Fruit fly (Drosophila melanogaster) whole organism, embryonic: ENCODE results near the gene CG5265.

Experiments used
- Adf1 ChIP-seq: fragments of 200-800 bp; sonication (Bioruptor generic); IDR thresholded peaks from 2 replicates; pipeline ENCODE4 v1.3.6; 2022; ENCODE audit warnings: missing biosample characterization, missing genetic modification characterization
- Asciz ChIP-seq: fragments of 200-800 bp; sonication (Bioruptor generic); optimal IDR thresholded peaks from 2 replicates; lab custom pipeline; 2017; ENCODE audit warnings: missing biosample characterization, mild to moderate bottlenecking, missing genetic modification characterization, missing genetic modification reagents
- Awh ChIP-seq: fragments of 200-800 bp; sonication (Bioruptor generic); IDR thresholded peaks from 2 replicates; pipeline ENCODE4, ENCODE4 v1.3.6; 2022; ENCODE audit warnings: missing biosample characterization, missing genetic modification characterization
- C15 ChIP-seq: fragments of 200-800 bp; sonication (Bioruptor generic); IDR thresholded peaks from 3 replicates; pipeline ENCODE4 v1.3.6; 2022; ENCODE audit warnings: missing biosample characterization, missing genetic modification characterization
- CG10321 ChIP-seq: fragments of 200-800 bp; sonication (Bioruptor generic); IDR thresholded peaks from 2 replicates; pipeline ENCODE4 v1.3.6; 2022; ENCODE audit warnings: missing biosample characterization, missing genetic modification characterization
- CG13424 ChIP-seq: fragments of 200-800 bp; sonication (Bioruptor generic); optimal IDR thresholded peaks from 2 replicates; lab custom pipeline; 2019; ENCODE audit warnings: missing biosample characterization, mild to moderate bottlenecking, missing genetic modification characterization, moderate library complexity
- CG16779 ChIP-seq: fragments of 200-800 bp; sonication (Bioruptor generic); IDR thresholded peaks from 2 replicates; pipeline ENCODE4 v1.3.6; 2022; ENCODE audit warnings: missing biosample characterization, missing genetic modification characterization
- CG16813 ChIP-seq: fragments of 200-800 bp; sonication (Bioruptor generic); IDR thresholded peaks from 3 replicates; pipeline ENCODE4 v1.3.6; 2022; ENCODE audit warnings: missing biosample characterization, missing genetic modification characterization; ENCODE audit not compliant: partially characterized antibody
- CG17361 ChIP-seq: fragments of 200-800 bp; sonication (Bioruptor generic); IDR thresholded peaks from 3 replicates; pipeline ENCODE4 v1.3.6; 2022; ENCODE audit warnings: missing biosample characterization, missing genetic modification characterization
- CG17568 ChIP-seq: fragments of 200-800 bp; sonication (Bioruptor generic); optimal IDR thresholded peaks from 2 replicates; lab custom pipeline; 2018; ENCODE audit warnings: missing biosample characterization, mild to moderate bottlenecking, missing genetic modification characterization, moderate library complexity
- CG1792 ChIP-seq: fragments of 200-800 bp; sonication (Bioruptor generic); optimal IDR thresholded peaks from 2 replicates; lab custom pipeline; 2016; ENCODE audit warnings: missing biosample characterization, missing genetic modification characterization
- CG2678 ChIP-seq: fragments of 200-800 bp; sonication (Bioruptor generic); optimal IDR thresholded peaks from 3 replicates; lab custom pipeline; 2019; ENCODE audit warnings: missing biosample characterization, mild to moderate bottlenecking, missing genetic modification characterization, moderate library complexity
- CG34224 ChIP-seq: fragments of 200-800 bp; sonication (Bioruptor generic); IDR thresholded peaks from 3 replicates; pipeline ENCODE4 v1.3.6; 2022; ENCODE audit warnings: missing biosample characterization, missing genetic modification characterization; ENCODE audit not compliant: partially characterized antibody
- CG4424 ChIP-seq: fragments of 200-800 bp; sonication (Bioruptor generic); optimal IDR thresholded peaks from 3 replicates; lab custom pipeline; 2016; ENCODE audit warnings: missing biosample characterization, missing genetic modification characterization
- CG6175 ChIP-seq: fragments of 200-800 bp; sonication (Bioruptor generic); IDR thresholded peaks from 3 replicates; pipeline ENCODE4 v1.3.6; 2022; ENCODE audit warnings: missing biosample characterization, missing genetic modification characterization
- CG7839 ChIP-seq: fragments of 200-800 bp; sonication (Bioruptor generic); optimal IDR thresholded peaks from 3 replicates; lab custom pipeline; 2018; ENCODE audit warnings: missing biosample characterization, mild to moderate bottlenecking, missing genetic modification characterization, moderate library complexity
- D19A ChIP-seq: fragments of 200-800 bp; optimal IDR thresholded peaks from 3 replicates; lab custom pipeline; 2019; ENCODE audit warnings: missing biosample characterization, mild to moderate bottlenecking, missing genetic modification characterization, moderate library complexity
- Dek ChIP-seq: fragments of 200-800 bp; sonication (Bioruptor generic); optimal IDR thresholded peaks from 3 replicates; lab custom pipeline; 2019; ENCODE audit warnings: missing biosample characterization, mild to moderate bottlenecking, missing genetic modification characterization, moderate library complexity
- Doc3 ChIP-seq: fragments of 200-800 bp; sonication (Bioruptor generic); IDR thresholded peaks from 3 replicates; pipeline ENCODE4 v1.3.6; 2022; ENCODE audit warnings: missing biosample characterization, missing genetic modification characterization; ENCODE audit not compliant: partially characterized antibody
- HLH4C ChIP-seq: fragments of 200-800 bp; sonication (Bioruptor generic); IDR thresholded peaks from 3 replicates; pipeline ENCODE4 v1.3.6; 2022; ENCODE audit warnings: missing biosample characterization, missing genetic modification characterization; ENCODE audit not compliant: partially characterized antibody
- Hey ChIP-seq: fragments of 200-800 bp; sonication (Bioruptor generic); optimal IDR thresholded peaks from 3 replicates; lab custom pipeline; 2018; ENCODE audit warnings: missing biosample characterization, mild to moderate bottlenecking, missing genetic modification characterization
- Hr51 ChIP-seq, 2 experiments: fragments of 200-800 bp; sonication (Bioruptor generic); optimal IDR thresholded peaks; 2 replicates in 1 of 2; 3 replicates in 1 of 2; lab custom pipeline; 2016 to 2018; ENCODE audit warnings: missing biosample characterization in 2 of 2, missing genetic modification characterization in 2 of 2, mild to moderate bottlenecking in 1 of 2, moderate library complexity in 1 of 2
- Hr78 ChIP-seq, 2 experiments: fragments of 200-800 bp in 1 of 2; fragments of >200 bp in 1 of 2; sonication (Bioruptor generic) in 1 of 2; optimal IDR thresholded peaks; 2 replicates each; lab custom pipeline; 2017 to 2019; ENCODE audit warnings: missing biosample characterization in 2 of 2, missing genetic modification characterization in 2 of 2, mild to moderate bottlenecking in 1 of 2, moderate library complexity in 1 of 2
- Lpt ChIP-seq: fragments of >200 bp; optimal IDR thresholded peaks from 2 replicates; lab custom pipeline; 2018; ENCODE audit warnings: missing biosample characterization, missing genetic modification characterization
- Myb ChIP-seq: fragments of 200-800 bp; sonication (Bioruptor generic); optimal IDR thresholded peaks from 2 replicates; lab custom pipeline; 2016; ENCODE audit warnings: missing biosample characterization, missing genetic modification characterization
- NK7.1 ChIP-seq: fragments of 200-800 bp; sonication (Bioruptor generic); optimal IDR thresholded peaks from 3 replicates; lab custom pipeline; 2016; ENCODE audit warnings: missing biosample characterization, missing genetic modification characterization
- PHDP ChIP-seq: fragments of 200-800 bp; sonication (Bioruptor generic); optimal IDR thresholded peaks from 3 replicates; lab custom pipeline; 2018; ENCODE audit warnings: missing biosample characterization, mild to moderate bottlenecking, missing genetic modification characterization, moderate library complexity
- Sox100B ChIP-seq: fragments of 200-800 bp; sonication (Bioruptor generic); optimal IDR thresholded peaks from 3 replicates; lab custom pipeline; 2018; ENCODE audit warnings: missing biosample characterization, mild to moderate bottlenecking, missing genetic modification characterization
- Spps ChIP-seq: fragments of 200-800 bp; sonication (Bioruptor generic); optimal IDR thresholded peaks from 2 replicates; lab custom pipeline; 2018; ENCODE audit warnings: missing biosample characterization, mild to moderate bottlenecking, missing genetic modification characterization
- Sry-δ ChIP-seq: fragments of 200-800 bp; sonication (Bioruptor generic); optimal IDR thresholded peaks from 2 replicates; lab custom pipeline; 2016; ENCODE audit warnings: missing biosample characterization, missing genetic modification characterization
- Taf1 ChIP-seq: fragments of 200-800 bp; sonication (Bioruptor generic); IDR thresholded peaks from 2 replicates; pipeline ENCODE4 v1.3.6; 2022; ENCODE audit warnings: missing biosample characterization, missing genetic modification characterization
- bab2 ChIP-seq: fragments of 200-800 bp; sonication (Bioruptor generic); optimal IDR thresholded peaks from 2 replicates; lab custom pipeline; 2016; ENCODE audit warnings: missing biosample characterization, missing genetic modification characterization
- bowl ChIP-seq: fragments of 200-800 bp; sonication (Bioruptor generic); IDR thresholded peaks from 2 replicates; pipeline ENCODE4 v1.3.6; 2022; ENCODE audit warnings: missing biosample characterization, missing genetic modification characterization
- cad ChIP-seq: fragments of >200 bp; optimal IDR thresholded peaks from 2 replicates; lab custom pipeline; 2017; ENCODE audit warnings: missing biosample characterization, missing genetic modification characterization
- cg ChIP-seq: fragments of 200-800 bp; sonication (Bioruptor generic); optimal IDR thresholded peaks from 3 replicates; lab custom pipeline; 2019; ENCODE audit warnings: missing biosample characterization, mild to moderate bottlenecking, missing genetic modification characterization, moderate library complexity
- chinmo ChIP-seq: fragments of 200-800 bp; sonication (Bioruptor generic); IDR thresholded peaks from 4 replicates; pipeline ENCODE4 v1.3.6; 2022; ENCODE audit warnings: missing biosample characterization, missing genetic modification characterization; ENCODE audit not compliant: partially characterized antibody
- dmrt99B ChIP-seq: fragments of 200-800 bp; sonication (Bioruptor generic); optimal IDR thresholded peaks from 2 replicates; lab custom pipeline; 2018; ENCODE audit warnings: missing biosample characterization, mild to moderate bottlenecking, missing genetic modification characterization, moderate library complexity
- gce ChIP-seq: fragments of 200-800 bp; sonication (Bioruptor generic); IDR thresholded peaks from 3 replicates; pipeline ENCODE4 v1.3.6; 2022; ENCODE audit warnings: missing biosample characterization, missing genetic modification characterization
- gcm ChIP-seq: fragments of 200-800 bp; sonication (Bioruptor generic); optimal IDR thresholded peaks from 2 replicates; lab custom pipeline; 2019; ENCODE audit warnings: missing biosample characterization, mild to moderate bottlenecking, missing genetic modification characterization, moderate library complexity
- knrl ChIP-seq: fragments of 200-800 bp; sonication (Bioruptor generic); IDR thresholded peaks from 3 replicates; pipeline ENCODE4 v1.3.6; 2022; ENCODE audit warnings: missing biosample characterization, missing genetic modification characterization; ENCODE audit not compliant: partially characterized antibody
- mirr ChIP-seq: fragments of 200-800 bp; sonication (Bioruptor generic); optimal IDR thresholded peaks from 3 replicates; lab custom pipeline; 2018; ENCODE audit warnings: missing biosample characterization, mild to moderate bottlenecking, missing genetic modification characterization
- nau ChIP-seq: fragments of 200-800 bp; sonication (Bioruptor generic); optimal IDR thresholded peaks from 3 replicates; lab custom pipeline; 2017; ENCODE audit warnings: missing biosample characterization, mild to moderate bottlenecking, missing genetic modification characterization, missing genetic modification reagents
- nerfin-1 ChIP-seq: fragments of 200-800 bp; sonication (Bioruptor generic); optimal IDR thresholded peaks from 3 replicates; lab custom pipeline; 2019; ENCODE audit warnings: missing biosample characterization, mild to moderate bottlenecking, missing genetic modification characterization, moderate library complexity
- nerfin-2 ChIP-seq: fragments of 200-800 bp; sonication (Bioruptor generic); IDR thresholded peaks from 2 replicates; pipeline ENCODE4 v1.3.6; 2022; ENCODE audit warnings: missing biosample characterization, missing genetic modification characterization; ENCODE audit not compliant: partially characterized antibody
- otp ChIP-seq: fragments of 200-800 bp; sonication (Bioruptor generic); IDR thresholded peaks from 3 replicates; pipeline ENCODE4, ENCODE4 v1.3.6; 2022; ENCODE audit warnings: missing biosample characterization, missing genetic modification characterization
- peb ChIP-seq: fragments of 200-800 bp; sonication (Bioruptor generic); IDR thresholded peaks from 2 replicates; pipeline ENCODE4 v1.3.6; 2022; ENCODE audit warnings: missing biosample characterization, missing genetic modification characterization
- rib ChIP-seq: fragments of 200-800 bp; sonication (Bioruptor generic); IDR thresholded peaks from 2 replicates; pipeline ENCODE4 v1.3.6; 2022; ENCODE audit warnings: missing biosample characterization, missing genetic modification characterization
- tll ChIP-seq, 2 experiments: fragments of 200-800 bp in 1 of 2; fragments of >200 bp in 1 of 2; sonication (Bioruptor generic) in 1 of 2; optimal IDR thresholded peaks; 2 replicates each; lab custom pipeline; 2017 to 2019; ENCODE audit warnings: missing biosample characterization in 2 of 2, missing genetic modification characterization in 2 of 2, mild to moderate bottlenecking in 1 of 2, moderate library complexity in 1 of 2
- twi ChIP-seq: fragments of 200-800 bp; optimal IDR thresholded peaks from 2 replicates; lab custom pipeline; 2019; ENCODE audit warnings: missing biosample characterization, mild to moderate bottlenecking, missing genetic modification characterization, moderate library complexity

The CG5265 gene

DNA sequence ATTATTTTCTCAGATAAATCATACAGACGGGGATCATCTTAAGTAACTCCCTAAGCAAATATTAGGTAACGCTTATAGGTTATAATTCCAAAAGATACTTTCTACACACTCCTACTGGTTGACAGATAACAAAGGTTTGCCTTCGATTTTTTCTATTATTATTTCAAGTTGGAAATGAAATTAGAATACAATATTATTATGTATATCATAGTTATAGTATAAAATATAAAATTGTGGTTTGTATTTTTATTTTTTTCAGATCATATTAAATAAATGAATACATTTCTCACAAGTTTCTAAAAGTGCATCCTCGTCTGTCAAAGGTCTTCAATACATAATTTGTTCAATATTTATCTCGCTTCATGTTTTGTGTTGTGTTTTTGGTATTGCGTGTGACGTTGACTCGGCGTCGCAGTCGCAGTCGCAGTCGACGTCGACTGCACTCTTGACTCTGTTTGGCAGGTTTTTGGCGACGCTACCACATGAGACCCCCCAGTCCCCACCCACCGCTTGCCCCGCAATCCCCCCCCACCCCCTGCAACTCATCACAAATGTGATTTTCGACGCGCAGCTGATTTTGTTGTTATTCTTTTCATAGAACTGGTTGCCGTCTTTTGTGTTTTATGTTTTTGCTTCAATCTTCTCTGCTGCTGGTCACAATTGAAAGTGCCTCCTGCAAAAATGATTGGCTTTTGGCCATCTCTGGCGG is 15.8 kb upstream of the CG5265 start:
- TF ChIP-seq bowl (GFP tag; lab: Robert Waterston, UW) (no peak), Hr78 (GFP tag; optimal IDR thresholded peaks at IDR 0.05; lab: Kevin White, UChicago) (no peak), HLH4C (GFP tag; lab: Robert Waterston, UW) (no peak), twi (tag; lab: Kevin White, UChicago) (no peak), rib (GFP tag; lab: Robert Waterston, UW) (peak; percentile 24; the same call in 1 of the 2 replicates), CG4424 (GFP tag; lab: Kevin White, UChicago) (no peak), Myb (GFP tag; lab: Kevin White, UChicago) (no peak), Awh (no peak), Hey (tag; lab: Kevin White, UChicago) (no peak), gce (GFP tag; lab: Robert Waterston, UW) (no peak), nerfin-2 (GFP tag; lab: Robert Waterston, UW) (no peak), CG1792 (GFP tag; lab: Kevin White, UChicago) (no peak), D19A (tag; lab: Kevin White, UChicago) (no peak), peb (GFP tag; lab: Robert Waterston, UW) (no peak), Dek (tag; lab: Kevin White, UChicago) (no peak), nau (no peak), tll (GFP tag; optimal IDR thresholded peaks at IDR 0.05; lab: Kevin White, UChicago) (no peak), Adf1 (GFP tag; lab: Robert Waterston, UW) (peak; percentile 73), CG10321 (GFP tag; lab: Robert Waterston, UW) (no peak), nerfin-1 (no peak), cg (GFP tag; lab: Kevin White, UChicago) (no peak), CG17361 (0 out of 3 replicates have a peak, but pooled peaks have one; percentile 14), Sry-δ (GFP tag; lab: Kevin White, UChicago) (no peak), dmrt99B (peak; percentile 27), CG34224 (GFP tag; lab: Robert Waterston, UW) (no peak), Sox100B (GFP tag; lab: Kevin White, UChicago) (no peak), knrl (GFP tag; lab: Robert Waterston, UW) (no peak), CG17568 (no peak), chinmo (GFP tag; lab: Robert Waterston, UW) (peak; percentile 88; the same call in 3 of the 4 replicates), bab2 (GFP tag; lab: Kevin White, UChicago) (no peak), Doc3 (GFP tag; lab: Robert Waterston, UW) (no peak), CG2678 (peak; percentile 14), Lpt (no peak), Spps (tag; lab: Kevin White, UChicago) (no peak), gcm (no peak), otp (GFP tag; lab: Robert Waterston, UW) (no peak), cad (GFP tag; lab: Kevin White, UChicago) (no peak), CG7839 (tag; lab: Kevin White, UChicago) (peak; percentile 7), Hr51 (GFP tag; optimal IDR thresholded peaks at IDR 0.05; lab: Kevin White, UChicago) (peak in 1 of 2 experiments; percentile 40), mirr (no peak), CG16813 (no peak), PHDP (tag; lab: Kevin White, UChicago) (no peak), Taf1 (GFP tag; lab: Robert Waterston, UW) (no peak), Asciz (GFP tag; lab: Kevin White, UChicago) (no peak), CG6175 (GFP tag; lab: Robert Waterston, UW) (peak; percentile 87), C15 (GFP tag; lab: Robert Waterston, UW) (no peak), CG13424 (tag; lab: Kevin White, UChicago) (no peak), CG16779 (no peak), NK7.1 (GFP tag; lab: Kevin White, UChicago) (no peak)
